In genomic region chrX:3161542-3162377, dm6 we compare ENCODE assay signal across 1 fruit fly cellular context.
TF ChIP-seq lines count a peak whose summit lies in the region.

No protein-coding gene starts in this region.

TF ChIP-seq in whole organism, prepupa, 60 proteins besides CTCF, POLR2A, EP300 and RAD21 (continued from another document):
- TF ChIP-seq salr (GFP tag; optimal IDR thresholded peaks at IDR 0.05; lab: Kevin White, UChicago) (no peak), Eip93F (GFP tag; optimal IDR thresholded peaks at IDR 0.05; lab: Kevin White, UChicago) (no peak), Blimp-1 (GFP tag; optimal IDR thresholded peaks at IDR 0.05; lab: Kevin White, UChicago) (no peak), ss (GFP tag; optimal IDR thresholded peaks at IDR 0.05; lab: Kevin White, UChicago) (peak; percentile 44 to 72), CG34406 (GFP tag; optimal IDR thresholded peaks at IDR 0.05; lab: Kevin White, UChicago) (peak; percentile 34), dsx (GFP tag; optimal IDR thresholded peaks at IDR 0.05; lab: Kevin White, UChicago; ENCODE audit: poor library complexity, severe bottlenecking) (peak; percentile 30), Hr39 (GFP tag; optimal IDR thresholded peaks at IDR 0.05; lab: Kevin White, UChicago) (no peak), CG8119 (GFP tag; IDR thresholded peaks at IDR 0.05; lab: Robert Waterston, UW) (peak; percentile 10; the same call in 2 of the 3 replicates), Sox14 (GFP tag; optimal IDR thresholded peaks at IDR 0.05; lab: Kevin White, UChicago) (no peak), CG6854 (GFP tag; optimal IDR thresholded peaks at IDR 0.05; lab: Kevin White, UChicago) (no peak), CG31627 (GFP tag; optimal IDR thresholded peaks at IDR 0.05; lab: Kevin White, UChicago) (no peak), CG10669 (GFP tag; optimal IDR thresholded peaks at IDR 0.05; lab: Kevin White, UChicago) (no peak), CG8319 (GFP tag; optimal IDR thresholded peaks at IDR 0.05; lab: Kevin White, UChicago) (no peak), Eip78C (GFP tag; lab: Kevin White, UChicago) (peak; percentile 59), Eip75B (GFP tag; optimal IDR thresholded peaks at IDR 0.05; lab: Kevin White, UChicago) (no peak), CG10631 (GFP tag; optimal IDR thresholded peaks at IDR 0.05; lab: Kevin White, UChicago) (no peak), CG1621 (tag; optimal IDR thresholded peaks at IDR 0.05; lab: Kevin White, UChicago) (peak; percentile 5), eg (GFP tag; IDR thresholded peaks at IDR 0.05; lab: Robert Waterston, UW) (peak; percentile 9)
